Fruit fly (Drosophila melanogaster) whole organism, prepupa: Measurements from ENCODE around the gene Flo2.

Experiments used
- CG9139 ChIP-seq: fragments of 200-800 bp; sonication (Bioruptor generic); optimal IDR thresholded peaks from 3 replicates; lab custom pipeline; 2017; ENCODE audit warnings: missing biosample characterization, mild to moderate bottlenecking, missing genetic modification characterization
- Sox15 ChIP-seq: fragments of 200-800 bp; sonication (Bioruptor generic); optimal IDR thresholded peaks from 3 replicates; lab custom pipeline; 2016; ENCODE audit warnings: missing biosample characterization, missing genetic modification characterization

DNA sequence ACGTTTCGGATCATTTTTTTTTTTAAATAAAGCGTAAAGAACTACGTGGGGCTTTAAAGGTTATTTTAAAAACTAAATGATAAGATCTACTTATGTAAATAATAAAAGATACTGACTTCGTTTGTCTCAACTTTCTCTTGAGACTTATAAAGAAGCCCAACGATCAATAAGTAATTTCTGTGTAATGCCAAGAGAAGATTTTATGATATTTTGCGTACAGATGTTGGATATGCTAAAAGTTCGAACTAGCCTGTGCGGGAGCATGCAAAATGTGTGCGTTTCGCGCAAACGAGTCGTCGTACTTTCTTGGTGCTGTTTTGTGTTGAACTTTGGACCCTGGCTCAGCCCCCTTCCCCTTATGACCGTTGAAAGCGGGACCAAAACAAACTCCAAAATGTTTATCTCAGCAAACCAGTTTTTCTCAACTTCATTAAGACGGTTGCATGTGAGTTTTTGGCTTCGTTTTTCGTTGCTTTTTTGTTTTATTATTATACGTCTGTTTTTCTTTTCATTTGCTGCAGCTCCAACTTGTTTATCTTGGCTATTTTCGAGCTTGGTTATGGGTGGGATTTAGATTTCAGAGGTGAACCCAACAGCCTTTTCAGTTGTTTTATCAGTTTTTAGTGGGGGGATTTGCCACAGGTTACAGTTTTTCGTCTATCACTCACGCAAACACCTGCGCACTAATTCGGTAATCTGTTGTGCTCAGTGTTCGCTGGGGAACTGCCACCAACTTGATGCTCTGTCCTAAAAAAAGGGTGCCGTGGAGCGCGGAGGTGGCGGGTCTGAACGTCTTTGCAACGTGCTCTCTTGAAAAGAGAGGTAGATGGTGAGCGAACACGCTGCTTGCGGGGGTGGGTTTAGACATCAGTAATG lies 113.9 kb downstream of the Flo2 start, which contains the start of gene pdgy:
- TF ChIP-seq CG9139 (GFP tag; lab: Kevin White, UChicago) = peak; percentile 98
- TF ChIP-seq Sox15 = no peak
